Fruit fly (Drosophila melanogaster): ENCODE measurements around the gene Tpc1.

DNA sequence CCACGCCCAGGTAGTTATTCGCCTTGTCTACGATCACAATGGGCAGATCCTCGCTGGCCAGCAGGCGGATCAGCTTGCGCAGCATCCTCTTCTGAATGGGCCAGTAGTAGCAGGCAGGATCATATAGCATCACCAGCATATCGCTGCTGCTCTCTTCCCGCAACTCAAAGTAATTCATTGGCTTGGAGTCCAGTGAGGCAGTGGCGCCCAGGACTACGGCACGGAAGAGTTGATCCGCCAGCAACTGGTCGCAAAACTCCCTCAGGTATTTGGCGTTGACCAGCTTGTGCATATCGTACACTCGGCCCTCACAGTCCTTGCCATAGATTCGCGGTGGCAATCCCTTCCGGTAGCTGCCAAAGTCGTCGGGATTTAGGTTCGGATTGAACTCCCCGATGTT, 3.4 kb downstream of the Tpc1 start:
- TF ChIP-seq CG14655 (GFP tag; optimal IDR thresholded peaks at IDR 0.05): no peak
- no peak for TF ChIP-seq CG17806 (tag; optimal IDR thresholded peaks at IDR 0.05)
